Fruit fly (Drosophila melanogaster) whole organism, adult: Measurements from ENCODE around the gene CG4009.
"Not testable (repeated sequence)": the region's sequence is repeated elsewhere in the genome, so short reads cannot be mapped to it uniquely, and the experiment has no call there.

Experiments
- CG11617 ChIP-seq: fragments of 200-800 bp; sonication (Bioruptor generic); optimal IDR thresholded peaks from 2 replicates; lab custom pipeline; 2017; ENCODE audit warnings: mild to moderate bottlenecking, missing biosample characterization, missing genetic modification reagents, missing genetic modification characterization
- CG12768 ChIP-seq: fragments of 200-800 bp; sonication (Bioruptor generic); optimal IDR thresholded peaks from 2 replicates; lab custom pipeline; 2017; ENCODE audit warnings: missing biosample characterization, missing genetic modification characterization, mild to moderate bottlenecking, moderate library complexity, missing genetic modification reagents
- CG14711 ChIP-seq: fragments of 200-800 bp; sonication (Bioruptor generic); optimal IDR thresholded peaks from 2 replicates; lab custom pipeline; 2018; ENCODE audit warnings: missing biosample characterization, mild to moderate bottlenecking, missing genetic modification characterization, moderate library complexity
- CG1620 ChIP-seq: fragments of 200-800 bp; sonication (Bioruptor generic); optimal IDR thresholded peaks from 2 replicates; lab custom pipeline; 2016; ENCODE audit warnings: missing biosample characterization, missing genetic modification characterization
- CG33017 ChIP-seq: fragments of 200-800 bp; sonication (Bioruptor generic); optimal IDR thresholded peaks from 2 replicates; lab custom pipeline; 2018; ENCODE audit warnings: missing biosample characterization, mild to moderate bottlenecking, missing genetic modification characterization, moderate library complexity
- CG5204 ChIP-seq: fragments of 200-800 bp; sonication (Bioruptor generic); optimal IDR thresholded peaks from 2 replicates; lab custom pipeline; 2016; ENCODE audit warnings: missing biosample characterization, missing genetic modification characterization
- CG7045 ChIP-seq: fragments of 200-800 bp; sonication (Bioruptor generic); optimal IDR thresholded peaks from 2 replicates; lab custom pipeline; 2017; ENCODE audit warnings: missing biosample characterization, mild to moderate bottlenecking, missing genetic modification characterization
- CG7101 ChIP-seq: fragments of 200-800 bp; sonication (Bioruptor generic); optimal IDR thresholded peaks from 2 replicates; lab custom pipeline; 2018; ENCODE audit warnings: missing biosample characterization, mild to moderate bottlenecking, missing genetic modification characterization, moderate library complexity
- Clk ChIP-seq: fragments of 200-800 bp; sonication (Bioruptor generic); optimal IDR thresholded peaks from 2 replicates; lab custom pipeline; 2017; ENCODE audit warnings: missing biosample characterization, missing genetic modification characterization
- Crg-1 ChIP-seq: fragments of 200-800 bp; sonication (Bioruptor generic); optimal IDR thresholded peaks from 2 replicates; lab custom pipeline; 2016; ENCODE audit warnings: missing biosample characterization, missing genetic modification characterization
- Hr96 ChIP-seq: fragments of 200-800 bp; sonication (Bioruptor generic); optimal IDR thresholded peaks from 2 replicates; lab custom pipeline; 2016; ENCODE audit warnings: missing biosample characterization, missing genetic modification characterization
- Mnt ChIP-seq: fragments of 200-800 bp; sonication (Bioruptor generic); optimal IDR thresholded peaks from 2 replicates; lab custom pipeline; 2016; ENCODE audit warnings: missing biosample characterization, mild to moderate bottlenecking, missing genetic modification characterization
- bab1 ChIP-seq: fragments of 200-800 bp; sonication (Bioruptor generic); optimal IDR thresholded peaks from 3 replicates; lab custom pipeline; 2019; ENCODE audit warnings: missing biosample characterization, mild to moderate bottlenecking, missing genetic modification characterization, moderate library complexity
- cic ChIP-seq: fragments of 200-800 bp; sonication (Bioruptor generic); optimal IDR thresholded peaks from 2 replicates; lab custom pipeline; 2017; ENCODE audit warnings: missing biosample characterization, mild to moderate bottlenecking, missing genetic modification characterization, moderate library complexity
- cnc ChIP-seq, 2 experiments: fragments of >200 bp; optimal IDR thresholded peaks; 2 replicates each; lab custom pipeline; 2017
- kay ChIP-seq: fragments of 200-800 bp; sonication (Bioruptor generic); peaks from one replicate; lab custom pipeline; 2016; ENCODE audit warnings: missing biosample characterization, missing genetic modification characterization, borderline replicate concordance
- ovo ChIP-seq: fragments of 200-800 bp; sonication (Bioruptor generic); optimal IDR thresholded peaks from 2 replicates; lab custom pipeline; 2016; ENCODE audit warnings: missing biosample characterization, missing genetic modification characterization
- pad ChIP-seq: fragments of 200-800 bp; sonication (Bioruptor generic); optimal IDR thresholded peaks from 3 replicates; lab custom pipeline; 2017; ENCODE audit warnings: missing biosample characterization, missing genetic modification characterization, mild to moderate bottlenecking, moderate library complexity, missing genetic modification reagents
- tj ChIP-seq: fragments of 200-800 bp; sonication (Bioruptor generic); optimal IDR thresholded peaks from 3 replicates; lab custom pipeline; 2017; ENCODE audit warnings: missing biosample characterization, mild to moderate bottlenecking, missing genetic modification characterization, moderate library complexity
- toe ChIP-seq: fragments of 200-800 bp; sonication (Bioruptor generic); optimal IDR thresholded peaks from 2 replicates; lab custom pipeline; 2016; ENCODE audit warnings: missing biosample characterization, missing genetic modification characterization

CG4009 gene

DNA sequence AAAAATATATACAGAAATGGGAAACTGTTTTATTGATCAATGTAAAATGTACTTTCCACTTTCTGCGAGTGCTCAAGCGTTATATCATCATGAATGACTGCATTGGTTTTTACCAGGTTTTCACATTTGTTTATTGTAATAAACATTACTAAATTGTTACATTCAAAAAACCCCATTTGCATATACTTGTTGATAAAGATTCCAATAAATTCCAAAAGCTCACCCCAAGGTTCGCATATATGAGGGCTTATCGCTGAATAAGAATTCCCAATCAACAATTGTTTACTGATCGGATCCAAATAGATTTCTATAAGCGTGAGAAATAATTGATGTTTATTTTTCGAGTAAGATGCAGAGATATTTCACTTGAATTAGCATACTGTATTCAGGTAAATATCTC lies 32.4 kb downstream of the CG4009 start:
- TF ChIP-seq cnc (optimal IDR thresholded peaks at IDR 0.05; lab: Kevin White, UChicago) (no peak), Mnt (GFP tag; lab: Kevin White, UChicago) (no peak), pad (no peak), Clk (GFP tag; lab: Kevin White, UChicago) (no peak), kay (GFP tag; lab: Kevin White, UChicago) (no peak), ovo (GFP tag; lab: Kevin White, UChicago) (no peak), Crg-1 (GFP tag; lab: Kevin White, UChicago) (no peak), bab1 (no peak), tj (no peak), cic (GFP tag; lab: Kevin White, UChicago) (no peak)

- TF ChIP-seq CG7045 (GFP tag; lab: Kevin White, UChicago) (no peak), CG33017 (no peak), cnc (optimal IDR thresholded peaks at IDR 0.05; lab: Kevin White, UChicago) (no peak), CG1620 (peak; percentile 26), bab1 (peak; percentile 45), toe (GFP tag; lab: Kevin White, UChicago) (no peak), CG14711 (tag; lab: Kevin White, UChicago) (no peak), Mnt (GFP tag; lab: Kevin White, UChicago) (peak; percentile 44), cic (GFP tag; lab: Kevin White, UChicago) (peak; percentile 87), Crg-1 (GFP tag; lab: Kevin White, UChicago) (peak; percentile 19), Hr96 (GFP tag; lab: Kevin White, UChicago) (peak; percentile 25), kay (GFP tag; lab: Kevin White, UChicago) (peak; percentile 94), CG12768 (GFP tag; lab: Kevin White, UChicago) (peak; percentile 73), pad (no peak), Clk (GFP tag; lab: Kevin White, UChicago) (no peak), ovo (GFP tag; lab: Kevin White, UChicago) (no peak), CG5204 (GFP tag; lab: Kevin White, UChicago) (no peak), tj (no peak), CG11617 (GFP tag; lab: Kevin White, UChicago) (no peak), CG7101 (peak; percentile 20)
Observed at dm6 chr3R:17002218-17003110, 33.4 kb downstream of the CG4009 start, which contains the start of the genes Sf3a1 and Irc. TSS of gene Sf3a1 (minus strand) at chr3R:17002355. TSS of gene Irc (plus strand) at chr3R:17002875.

dm6 chr3R:16996059-16996959 lies 39.5 kb downstream of the CG4009 start, which contains the start of the genes EMC2A and CG3534:
TSS of gene EMC2A (minus strand) at chr3R:16996071.
TSS of gene CG3534 (plus strand) at chr3R:16996446.
- TF ChIP-seq pad (peak; percentile 8), cic (GFP tag; lab: Kevin White, UChicago) (no peak), CG7045 (GFP tag; lab: Kevin White, UChicago) (no peak), bab1 (peak; percentile 49), Clk (GFP tag; lab: Kevin White, UChicago) (no peak), Hr96 (GFP tag; lab: Kevin White, UChicago) (no peak), cnc (optimal IDR thresholded peaks at IDR 0.05; lab: Kevin White, UChicago) (no peak), kay (GFP tag; lab: Kevin White, UChicago) (peak; percentile 62), Crg-1 (GFP tag; lab: Kevin White, UChicago) (no peak), CG14711 (tag; lab: Kevin White, UChicago) (no peak), CG7101 (no peak), CG1620 (no peak), CG11617 (GFP tag; lab: Kevin White, UChicago) (no peak), CG33017 (no peak), CG12768 (GFP tag; lab: Kevin White, UChicago) (no peak), ovo (GFP tag; lab: Kevin White, UChicago) (peak; percentile 7), Mnt (GFP tag; lab: Kevin White, UChicago) (peak; percentile 13), toe (GFP tag; lab: Kevin White, UChicago) (peak; percentile 24), tj (no peak), CG5204 (GFP tag; lab: Kevin White, UChicago) (no peak)

DNA sequence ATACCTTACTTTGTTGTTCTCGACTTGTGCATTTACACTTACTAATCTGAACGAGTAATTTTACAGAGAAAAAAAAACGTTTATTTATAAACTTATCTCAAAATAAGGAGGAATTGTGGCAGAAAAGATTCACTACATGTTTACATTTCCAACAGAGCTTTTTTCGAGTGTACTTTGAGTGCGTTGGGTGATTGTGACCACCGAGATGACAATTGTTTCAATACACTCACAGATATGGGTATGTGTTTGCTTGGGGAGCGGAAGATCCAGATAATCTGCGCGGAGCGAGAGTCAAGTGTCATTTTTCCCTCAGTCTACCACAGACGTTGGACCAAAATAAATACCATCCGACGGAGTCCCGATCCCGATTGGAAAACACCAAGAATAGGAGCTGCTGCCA lies 43.1 kb downstream of the CG4009 start, which contains the start of gene CG31274:
Gene CG31274, plus strand, starts transcription at position 301 of the 400 bp plus-strand sequence.
- not testable (repeated sequence) for TF ChIP-seq CG33017; bab1; kay (GFP tag; lab: Kevin White, UChicago)

dm6 chr3R:16991781-16992180 lies 44.1 kb downstream of the CG4009 start, which contains the start of gene EMC2B:
TSS of gene EMC2B (minus strand) at chr3R:16991878.
- no peak for TF ChIP-seq cnc (optimal IDR thresholded peaks at IDR 0.05; lab: Kevin White, UChicago)
- no peak for TF ChIP-seq Clk (GFP tag; lab: Kevin White, UChicago)
- peak; percentile 37 for TF ChIP-seq CG14711 (tag; lab: Kevin White, UChicago)
- peak; percentile 23 for TF ChIP-seq CG12768 (GFP tag; lab: Kevin White, UChicago)
- TF ChIP-seq tj, result no peak
- TF ChIP-seq CG7045 (GFP tag; lab: Kevin White, UChicago), result no peak
- peak; percentile 52 for TF ChIP-seq CG7101
- no peak for TF ChIP-seq CG11617 (GFP tag; lab: Kevin White, UChicago)
- peak; percentile 54 for TF ChIP-seq Hr96 (GFP tag; lab: Kevin White, UChicago)
- TF ChIP-seq Mnt (GFP tag; lab: Kevin White, UChicago), result peak; percentile 24
- TF ChIP-seq bab1, result peak; percentile 60
- peak; percentile 5 for TF ChIP-seq CG1620
- no peak for TF ChIP-seq Crg-1 (GFP tag; lab: Kevin White, UChicago)
- peak; percentile 4 for TF ChIP-seq pad
- TF ChIP-seq ovo (GFP tag; lab: Kevin White, UChicago), result peak; percentile 70
- TF ChIP-seq toe (GFP tag; lab: Kevin White, UChicago), result peak; percentile 43
- TF ChIP-seq kay (GFP tag; lab: Kevin White, UChicago), result no peak
- TF ChIP-seq CG5204 (GFP tag; lab: Kevin White, UChicago), result peak; percentile 52
- TF ChIP-seq CG33017, result peak; percentile 57
- no peak for TF ChIP-seq cic (GFP tag; lab: Kevin White, UChicago)
